Worm (Caenorhabditis elegans): ENCODE data around the gene moc-6.

moc-6 gene

ce11 chrIII:5230415-5230814 is 34.6 kb downstream of the moc-6 start, which contains the start of gene prmt-5 (continued):
- peak; percentile 36 for TF ChIP-seq F57A8.1 (GFP tag; optimal IDR thresholded peaks at IDR 0.05)
- peak; percentile 68 for TF ChIP-seq lin-54 (GFP tag; optimal IDR thresholded peaks at IDR 0.05)
- TF ChIP-seq unc-62 (GFP tag; optimal IDR thresholded peaks at IDR 0.05), result no peak
- no peak for TF ChIP-seq B0019.2 (GFP tag; conservative IDR thresholded peaks at IDR 0.05)
- no peak for TF ChIP-seq mes-4 (tag; optimal IDR thresholded peaks at IDR 0.05)
- peak; percentile 59 for TF ChIP-seq dox-1 (GFP tag; IDR thresholded peaks at IDR 0.05)
- TF ChIP-seq pha-4 (tag; optimal IDR thresholded peaks at IDR 0.05), result no peak
- TF ChIP-seq nfya-2 (GFP tag; IDR thresholded peaks at IDR 0.05), result peak; percentile 37; the same call in 1 of the 2 replicates
- TF ChIP-seq rec-8 (tag; optimal IDR thresholded peaks at IDR 0.05), result no peak
- peak; percentile 85 for TF ChIP-seq Y53G8AR.9 (GFP tag; conservative IDR thresholded peaks at IDR 0.05)
- no peak for TF ChIP-seq ztf-22 (GFP tag; optimal IDR thresholded peaks at IDR 0.05)
- TF ChIP-seq him-1 (tag; optimal IDR thresholded peaks at IDR 0.05), result peak; percentile 3
- peak; percentile 68; the same call in 1 of the 2 replicates for TF ChIP-seq pbrm-1 (GFP tag; IDR thresholded peaks at IDR 0.05)
- no peak for TF ChIP-seq sea-2 (GFP tag; IDR thresholded peaks at IDR 0.05)
- TF ChIP-seq efl-1 (GFP tag; optimal IDR thresholded peaks at IDR 0.05), result no peak
- no peak for TF ChIP-seq egl-18 (GFP tag; IDR thresholded peaks at IDR 0.05)
- peak; percentile 89 for TF ChIP-seq tlf-1 (GFP tag; optimal IDR thresholded peaks at IDR 0.05)
- TF ChIP-seq ztf-25 (GFP tag; IDR thresholded peaks at IDR 0.05), result no peak
- TF ChIP-seq athp-1 (tag; optimal IDR thresholded peaks at IDR 0.05), result peak; percentile 91
- TF ChIP-seq F39B2.1 (GFP tag; IDR thresholded peaks at IDR 0.05), result peak; percentile 64; the same call in 1 of the 2 replicates
- TF ChIP-seq F33H1.4 (GFP tag; IDR thresholded peaks at IDR 0.05), result peak; percentile 27; the same call in 1 of the 2 replicates
- TF ChIP-seq K12H6.12 (tag; optimal IDR thresholded peaks at IDR 0.05), result peak; percentile 10
- TF ChIP-seq rpc-1 (optimal IDR thresholded peaks at IDR 0.05), result no peak
- no peak for TF ChIP-seq rpc-1 (tag; optimal IDR thresholded peaks at IDR 0.05)
- peak; percentile 91 for TF ChIP-seq F49E8.2 (tag; optimal IDR thresholded peaks at IDR 0.05; ENCODE audit: insufficient read depth)
- peak; percentile 46 to 51 for TF ChIP-seq let-607 (tag; optimal IDR thresholded peaks at IDR 0.05)
- peak; percentile 73 for TF ChIP-seq nhr-27 (tag; optimal IDR thresholded peaks at IDR 0.05)
- TF ChIP-seq attf-5 (GFP tag; optimal IDR thresholded peaks at IDR 0.05), result no peak
- TF ChIP-seq B0035.1 (tag; optimal IDR thresholded peaks at IDR 0.05), result peak; percentile 76
- peak; percentile 44 for TF ChIP-seq lsl-1 (GFP tag; optimal IDR thresholded peaks at IDR 0.05)
- peak; percentile 93 for TF ChIP-seq chd-7 (tag; optimal IDR thresholded peaks at IDR 0.05)
- peak; percentile 96 for TF ChIP-seq B0336.3 (GFP tag; IDR thresholded peaks at IDR 0.05)
- no peak for TF ChIP-seq attf-3 (GFP tag; conservative IDR thresholded peaks at IDR 0.05)
- TF ChIP-seq unc-130 (GFP tag; optimal IDR thresholded peaks at IDR 0.05), result peak; percentile 67
- peak; percentile 47 for TF ChIP-seq D2030.7 (GFP tag; IDR thresholded peaks at IDR 0.05)
- TF ChIP-seq nhr-120 (GFP tag; IDR thresholded peaks at IDR 0.05), result no peak
- TF ChIP-seq mxl-1 (tag; optimal IDR thresholded peaks at IDR 0.05), result no peak
- no peak for TF ChIP-seq bed-1 (GFP tag; IDR thresholded peaks at IDR 0.05)
- TF ChIP-seq sptf-2 (GFP tag; optimal IDR thresholded peaks at IDR 0.05), result no peak
- no peak for TF ChIP-seq lag-1 (GFP tag; IDR thresholded peaks at IDR 0.05)
- TF ChIP-seq Y53F4B.3 (GFP tag; IDR thresholded peaks at IDR 0.05), result no peak
- no peak for TF ChIP-seq hlh-12 (tag; optimal IDR thresholded peaks at IDR 0.05)
- no peak for TF ChIP-seq C17E4.6 (GFP tag; IDR thresholded peaks at IDR 0.05)
- TF ChIP-seq ztf-18 (tag; optimal IDR thresholded peaks at IDR 0.05), result peak; percentile 40
- peak; percentile 80; the same call in 1 of the 2 replicates for TF ChIP-seq madf-3 (GFP tag; IDR thresholded peaks at IDR 0.05)
- no peak for TF ChIP-seq F22D6.2 (tag; optimal IDR thresholded peaks at IDR 0.05)
- no peak for TF ChIP-seq T07F8.4 (tag; optimal IDR thresholded peaks at IDR 0.05)
- peak; percentile 95 for TF ChIP-seq dpff-1 (tag; optimal IDR thresholded peaks at IDR 0.05)
- TF ChIP-seq snpc-4 (GFP tag; optimal IDR thresholded peaks at IDR 0.05), result no peak
- TF ChIP-seq snpc-4 (tag; optimal IDR thresholded peaks at IDR 0.05), result peak in 2 of 4 experiments; percentile 28 to 48
